Worm (Caenorhabditis elegans): ENCODE measurements around the gene Y43E12A.2.

Gene Y43E12A.2

DNA sequence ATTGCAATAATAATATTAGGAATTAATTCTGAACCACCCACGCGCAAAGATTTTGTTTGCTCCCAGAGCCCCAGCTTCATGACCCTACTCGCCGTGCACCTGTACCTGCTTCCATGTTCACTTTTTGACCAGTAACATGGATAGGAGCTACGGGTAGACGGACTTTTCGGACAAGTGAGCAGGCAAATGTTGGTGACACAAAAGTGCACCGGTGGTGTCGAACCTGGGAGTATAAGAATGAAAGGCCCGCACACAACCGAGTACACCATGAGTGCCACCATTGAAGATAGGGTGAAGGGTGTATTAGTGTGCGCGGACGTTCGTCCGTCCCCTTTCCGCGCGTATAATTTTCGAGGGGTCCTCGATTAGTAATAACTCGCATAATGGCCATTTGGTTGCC is 44.1 kb downstream of the Y43E12A.2 start (continued):
- 0 out of 2 replicates have a peak, but pooled peaks have one; percentile 20 for TF ChIP-seq dmd-6 (GFP tag; IDR thresholded peaks at IDR 0.05)
- peak; percentile 27 for TF ChIP-seq mep-1 (tag; optimal IDR thresholded peaks at IDR 0.05)
- peak; percentile 50; the same call in 1 of the 2 replicates for TF ChIP-seq nhr-42 (GFP tag; IDR thresholded peaks at IDR 0.05)
- peak; percentile 74 for TF ChIP-seq arid-1 (GFP tag; conservative IDR thresholded peaks at IDR 0.05)
- TF ChIP-seq madf-5 (GFP tag; IDR thresholded peaks at IDR 0.05): peak; percentile 28 to 76; a peak in 1 of 4 replicates
- no peak for TF ChIP-seq cey-2 (tag; optimal IDR thresholded peaks at IDR 0.05; ENCODE audit: borderline replicate concordance, insufficient read depth)
- TF ChIP-seq daf-8 (GFP tag; IDR thresholded peaks at IDR 0.05): no peak
- no peak for TF ChIP-seq snpc-4 (tag; optimal IDR thresholded peaks at IDR 0.05)
- TF ChIP-seq hif-1 (tag; optimal IDR thresholded peaks at IDR 0.05): peak in 1 of 2 experiments; percentile 54
- TF ChIP-seq madf-9 (GFP tag; conservative IDR thresholded peaks at IDR 0.05): peak; percentile 74
- TF ChIP-seq lin-29 (GFP tag; IDR thresholded peaks at IDR 0.05): 0 out of 2 replicates have a peak, but pooled peaks have one; percentile 32
- peak; percentile 96 for TF ChIP-seq lim-7 (GFP tag; IDR thresholded peaks at IDR 0.05)
- peak; percentile 10 for TF ChIP-seq nhr-6 (tag; optimal IDR thresholded peaks at IDR 0.05)
- TF ChIP-seq lin-1 (GFP tag; IDR thresholded peaks at IDR 0.05): peak; percentile 78
- peak; percentile 85 for TF ChIP-seq daf-19 (GFP tag; conservative IDR thresholded peaks at IDR 0.05)
- peak; percentile 75 for TF ChIP-seq nhr-111 (GFP tag; optimal IDR thresholded peaks at IDR 0.05)
- TF ChIP-seq T26A8.4 (GFP tag; IDR thresholded peaks at IDR 0.05): peak; percentile 72
- TF ChIP-seq Y75B8A.6 (GFP tag; IDR thresholded peaks at IDR 0.05): peak; percentile 75; the same call in 1 of the 2 replicates
- 0 out of 2 replicates have a peak, but pooled peaks have one; percentile 23 for TF ChIP-seq mxl-2 (GFP tag; conservative IDR thresholded peaks at IDR 0.05)
- no peak for TF ChIP-seq hlh-11 (tag; optimal IDR thresholded peaks at IDR 0.05)
- TF ChIP-seq F10B5.3 (tag; optimal IDR thresholded peaks at IDR 0.05): peak; percentile 35
- peak; percentile 78 for TF ChIP-seq lin-38 (GFP tag; IDR thresholded peaks at IDR 0.05)
- no peak for TF ChIP-seq nhr-10 (tag; optimal IDR thresholded peaks at IDR 0.05)
- no peak for TF ChIP-seq R02D3.7 (tag; optimal IDR thresholded peaks at IDR 0.05)
- no peak for TF ChIP-seq ceh-32 (tag; optimal IDR thresholded peaks at IDR 0.05; ENCODE audit: poor library complexity)
- no peak for TF ChIP-seq hmg-1.1 (GFP tag; IDR thresholded peaks at IDR 0.05)
- no peak for TF ChIP-seq fos-1 (tag; optimal IDR thresholded peaks at IDR 0.05)
- TF ChIP-seq ctbp-1 (GFP tag; IDR thresholded peaks at IDR 0.05): peak; percentile 88
- peak; percentile 18 for TF ChIP-seq duxl-1 (tag; optimal IDR thresholded peaks at IDR 0.05; ENCODE audit: poor library complexity)
- TF ChIP-seq rbr-2 (tag; optimal IDR thresholded peaks at IDR 0.05): peak; percentile 42
- TF ChIP-seq F37D6.2 (tag; optimal IDR thresholded peaks at IDR 0.05): no peak
- peak; percentile 66 for TF ChIP-seq gei-8 (GFP tag; optimal IDR thresholded peaks at IDR 0.05)
- TF ChIP-seq dve-1 (tag; optimal IDR thresholded peaks at IDR 0.05; ENCODE audit: insufficient read depth): no peak
- TF ChIP-seq ztf-7 (tag; optimal IDR thresholded peaks at IDR 0.05): no peak
- TF ChIP-seq tag-97 (GFP tag; IDR thresholded peaks at IDR 0.05): no peak
- TF ChIP-seq spr-1 (tag; optimal IDR thresholded peaks at IDR 0.05): peak; percentile 77
- TF ChIP-seq zag-1 (tag; optimal IDR thresholded peaks at IDR 0.05): no peak
- no peak for TF ChIP-seq skn-1 (tag; optimal IDR thresholded peaks at IDR 0.05)
- no peak for TF ChIP-seq sdz-12 (GFP tag; optimal IDR thresholded peaks at IDR 0.05)
- TF ChIP-seq lin-13 (GFP tag; optimal IDR thresholded peaks at IDR 0.05): no peak
- peak; percentile 84 for TF ChIP-seq D1046.2 (GFP tag; IDR thresholded peaks at IDR 0.05)
- TF ChIP-seq ces-1 (GFP tag; optimal IDR thresholded peaks at IDR 0.05): no peak
- TF ChIP-seq spr-3 (GFP tag; optimal IDR thresholded peaks at IDR 0.05): peak; percentile 65
- TF ChIP-seq ceh-82 (tag; optimal IDR thresholded peaks at IDR 0.05): no peak
- peak; percentile 73 for TF ChIP-seq nhr-102 (tag; optimal IDR thresholded peaks at IDR 0.05)
- TF ChIP-seq nhr-41 (GFP tag; IDR thresholded peaks at IDR 0.05): 0 out of 2 replicates have a peak, but pooled peaks have one; percentile 55
- no peak for TF ChIP-seq ama-1 (optimal IDR thresholded peaks at IDR 0.05)
- TF ChIP-seq daf-16 (GFP tag; optimal IDR thresholded peaks at IDR 0.05): peak; percentile 31 to 64
- peak; percentile 17 for TF ChIP-seq daf-16 (tag; optimal IDR thresholded peaks at IDR 0.05)

Data from whole organism, L4 larva.